Worm (Caenorhabditis elegans): Measurements from ENCODE around the gene lgg-3.

lgg-3 gene

DNA sequence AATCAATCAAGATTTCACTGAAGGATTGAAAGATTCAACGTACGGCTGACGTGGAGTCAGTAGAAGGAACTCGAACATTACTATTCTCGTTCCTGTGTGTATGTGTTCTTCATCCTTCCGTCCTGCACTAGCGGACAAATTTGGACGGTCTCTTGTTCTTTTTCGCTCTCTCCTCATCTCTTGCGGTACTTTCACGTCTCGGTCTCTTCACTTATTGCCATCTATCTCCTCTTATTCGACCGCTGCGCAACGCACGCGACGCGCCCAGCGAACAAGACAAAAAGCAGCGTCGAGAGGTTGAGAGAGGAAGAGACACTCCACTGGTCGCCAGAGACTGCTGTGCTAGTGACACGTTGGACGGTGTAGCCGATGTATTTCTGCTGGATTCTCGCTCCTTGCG is 17.7 kb upstream of the lgg-3 start (continued):
- TF ChIP-seq let-607 (tag; optimal IDR thresholded peaks at IDR 0.05) (peak; percentile 69 to 79), Y56A3A.18 (GFP tag; IDR thresholded peaks at IDR 0.05) (no peak), nhr-27 (tag; optimal IDR thresholded peaks at IDR 0.05) (peak; percentile 16), ztf-6 (GFP tag; IDR thresholded peaks at IDR 0.05) (no peak), zfh-2 (GFP tag; conservative IDR thresholded peaks at IDR 0.05) (peak; percentile 94), tbx-9 (tag; optimal IDR thresholded peaks at IDR 0.05; ENCODE audit: borderline replicate concordance) (no peak), hsf-1 (GFP tag; IDR thresholded peaks at IDR 0.05) (0 out of 2 replicates have a peak, but pooled peaks have one; percentile 41), B0336.3 (GFP tag; IDR thresholded peaks at IDR 0.05) (peak; percentile 36; the same call in 1 of the 2 replicates), ztf-18 (tag; optimal IDR thresholded peaks at IDR 0.05) (peak; percentile 17), F57C9.4 (tag; optimal IDR thresholded peaks at IDR 0.05) (no peak), egl-18 (GFP tag; IDR thresholded peaks at IDR 0.05) (no peak; the same call in 1 of the 2 replicates), madf-3 (GFP tag; IDR thresholded peaks at IDR 0.05) (peak; percentile 65; the same call in 1 of the 2 replicates), ZK185.1 (tag; optimal IDR thresholded peaks at IDR 0.05; ENCODE audit: poor library complexity, severe bottlenecking) (peak; percentile 41), bed-2 (GFP tag; IDR thresholded peaks at IDR 0.05) (no peak), snpc-1.3 (tag; optimal IDR thresholded peaks at IDR 0.05; ENCODE audit: insufficient read depth) (no peak), madf-8 (GFP tag; conservative IDR thresholded peaks at IDR 0.05) (no peak), nfya-2 (GFP tag; IDR thresholded peaks at IDR 0.05) (no peak), lin-26 (GFP tag; IDR thresholded peaks at IDR 0.05) (0 out of 2 replicates have a peak, but pooled peaks have one; percentile 15)

DNA sequence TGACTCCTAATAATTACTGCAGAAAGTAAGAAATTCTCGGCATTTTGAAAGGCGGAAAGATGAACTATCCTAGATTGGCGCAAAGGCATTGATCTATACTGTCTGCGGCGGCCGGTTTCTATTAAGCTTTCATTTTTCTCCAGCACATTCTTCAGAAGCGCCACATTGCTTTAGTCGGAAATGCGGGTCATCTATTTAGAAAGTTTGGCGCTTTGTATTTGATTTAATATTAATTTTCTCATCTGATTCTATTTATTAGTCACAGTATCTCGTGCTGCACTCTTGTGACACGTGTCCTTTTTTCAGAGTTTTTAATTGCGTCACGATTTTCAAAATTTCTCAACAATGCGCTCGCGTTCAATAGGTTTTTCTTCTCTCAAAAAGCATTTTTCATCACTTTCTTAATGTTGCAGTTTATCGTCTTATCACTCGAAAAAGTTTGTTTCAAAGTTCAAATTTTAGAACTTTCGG is 17.2 kb upstream of the lgg-3 start:
- no peak for TF ChIP-seq rec-8 (tag; optimal IDR thresholded peaks at IDR 0.05)
- no peak for TF ChIP-seq athp-1 (tag; optimal IDR thresholded peaks at IDR 0.05)
- TF ChIP-seq sdz-38 (tag; optimal IDR thresholded peaks at IDR 0.05), result no peak
- TF ChIP-seq D2030.7 (GFP tag; IDR thresholded peaks at IDR 0.05), result no peak
- TF ChIP-seq madf-8 (GFP tag; conservative IDR thresholded peaks at IDR 0.05), result no peak
- TF ChIP-seq unc-130 (GFP tag; optimal IDR thresholded peaks at IDR 0.05), result no peak
- peak; percentile 64; the same call in 1 of the 2 replicates for TF ChIP-seq Y53G8AR.9 (GFP tag; conservative IDR thresholded peaks at IDR 0.05)
- no peak for TF ChIP-seq nfya-2 (GFP tag; IDR thresholded peaks at IDR 0.05)
- TF ChIP-seq Y56A3A.18 (GFP tag; IDR thresholded peaks at IDR 0.05), result 0 out of 2 replicates have a peak, but pooled peaks have one; percentile 23
- TF ChIP-seq K11D2.4 (GFP tag; IDR thresholded peaks at IDR 0.05), result no peak
- no peak for TF ChIP-seq F57A8.1 (GFP tag; optimal IDR thresholded peaks at IDR 0.05)
- no peak for TF ChIP-seq snpc-1.1 (tag; optimal IDR thresholded peaks at IDR 0.05; ENCODE audit: insufficient read depth)
- TF ChIP-seq B0336.3 (GFP tag; IDR thresholded peaks at IDR 0.05), result peak; percentile 50; the same call in 1 of the 2 replicates
- TF ChIP-seq madf-6 (GFP tag; IDR thresholded peaks at IDR 0.05), result no peak; the same call in 1 of the 2 replicates
- TF ChIP-seq F37B4.10 (GFP tag; IDR thresholded peaks at IDR 0.05), result no peak
- TF ChIP-seq let-607 (tag; optimal IDR thresholded peaks at IDR 0.05), result peak in 1 of 2 experiments; percentile 90
- TF ChIP-seq madf-3 (GFP tag; IDR thresholded peaks at IDR 0.05), result 0 out of 2 replicates have a peak, but pooled peaks have one; percentile 47
- no peak for TF ChIP-seq lin-54 (GFP tag; optimal IDR thresholded peaks at IDR 0.05)
- TF ChIP-seq ccch-3 (GFP tag; optimal IDR thresholded peaks at IDR 0.05), result no peak
- TF ChIP-seq ets-4 (GFP tag; optimal IDR thresholded peaks at IDR 0.05), result no peak
- no peak for TF ChIP-seq attf-3 (GFP tag; conservative IDR thresholded peaks at IDR 0.05)
- no peak for TF ChIP-seq attf-5 (GFP tag; optimal IDR thresholded peaks at IDR 0.05)
- no peak for TF ChIP-seq let-526 (GFP tag; IDR thresholded peaks at IDR 0.05)
- TF ChIP-seq zim-3 (tag; optimal IDR thresholded peaks at IDR 0.05), result no peak
- TF ChIP-seq chd-7 (tag; optimal IDR thresholded peaks at IDR 0.05), result no peak
- no peak for TF ChIP-seq ztf-22 (GFP tag; optimal IDR thresholded peaks at IDR 0.05)
- no peak for TF ChIP-seq F49E8.2 (tag; optimal IDR thresholded peaks at IDR 0.05; ENCODE audit: insufficient read depth)
- TF ChIP-seq lin-26 (GFP tag; IDR thresholded peaks at IDR 0.05), result no peak
- no peak for TF ChIP-seq sptf-2 (GFP tag; optimal IDR thresholded peaks at IDR 0.05)
- no peak for TF ChIP-seq somi-1 (GFP tag; optimal IDR thresholded peaks at IDR 0.05)
- no peak for TF ChIP-seq lin-40 (tag; optimal IDR thresholded peaks at IDR 0.05)
- TF ChIP-seq nfya-1 (tag; optimal IDR thresholded peaks at IDR 0.05; ENCODE audit: borderline replicate concordance, insufficient read depth), result no peak
- no peak for TF ChIP-seq nhr-120 (GFP tag; IDR thresholded peaks at IDR 0.05)
- no peak for TF ChIP-seq repo-1 (tag; optimal IDR thresholded peaks at IDR 0.05)

Measured in whole organism, young adult.